Fruit fly (Drosophila melanogaster) whole organism, embryonic: ENCODE data around the gene beat-IIb.
A peak's percentile ranks its signal among the peaks of the same experiment; 100 is the strongest.

ENCODE experiments used
- Adf1 ChIP-seq: fragments of 200-800 bp; sonication (Bioruptor generic); IDR thresholded peaks from 2 replicates; pipeline ENCODE4 v1.3.6; 2022; ENCODE audit warnings: missing biosample characterization, missing genetic modification characterization
- CG10209 ChIP-seq: fragments of 200-800 bp; sonication (Bioruptor generic); optimal IDR thresholded peaks from 3 replicates; lab custom pipeline; 2017; ENCODE audit warnings: missing biosample characterization, mild to moderate bottlenecking, missing genetic modification characterization, missing genetic modification reagents
- CG10959 ChIP-seq: fragments of 200-800 bp; sonication (Bioruptor generic); IDR thresholded peaks from 2 replicates; pipeline ENCODE4 v1.3.6; 2022; ENCODE audit warnings: missing biosample characterization, missing genetic modification characterization
- CG13424 ChIP-seq: fragments of 200-800 bp; sonication (Bioruptor generic); optimal IDR thresholded peaks from 2 replicates; lab custom pipeline; 2019; ENCODE audit warnings: missing biosample characterization, mild to moderate bottlenecking, missing genetic modification characterization, moderate library complexity
- CG15514 ChIP-seq: fragments of 200-800 bp; sonication (Bioruptor generic); optimal IDR thresholded peaks from 3 replicates; lab custom pipeline; 2017; ENCODE audit warnings: missing biosample characterization, missing genetic modification characterization, mild to moderate bottlenecking, moderate library complexity, missing genetic modification reagents
- CG1603 ChIP-seq: fragments of 200-800 bp; sonication (Bioruptor generic); optimal IDR thresholded peaks from 2 replicates; lab custom pipeline; 2019; ENCODE audit warnings: missing biosample characterization, mild to moderate bottlenecking, missing genetic modification characterization, moderate library complexity
- CG17359 ChIP-seq: fragments of 200-800 bp; sonication (Bioruptor generic); optimal IDR thresholded peaks from 3 replicates; lab custom pipeline; 2018; ENCODE audit warnings: missing biosample characterization, mild to moderate bottlenecking, missing genetic modification characterization, moderate library complexity
- CG17829 ChIP-seq: fragments of 200-800 bp; optimal IDR thresholded peaks from 2 replicates; lab custom pipeline; 2019; ENCODE audit warnings: missing biosample characterization, mild to moderate bottlenecking, missing genetic modification characterization, moderate library complexity
- CG18262 ChIP-seq: fragments of 200-800 bp; optimal IDR thresholded peaks from 3 replicates; lab custom pipeline; 2019; ENCODE audit warnings: missing biosample characterization, mild to moderate bottlenecking, missing genetic modification characterization, moderate library complexity
- CG2120 ChIP-seq: fragments of 200-800 bp; sonication (Bioruptor generic); optimal IDR thresholded peaks from 3 replicates; lab custom pipeline; 2016; ENCODE audit warnings: missing biosample characterization, missing genetic modification characterization
- CG30403 ChIP-seq: fragments of 200-800 bp; sonication (Bioruptor generic); optimal IDR thresholded peaks from 3 replicates; lab custom pipeline; 2016; ENCODE audit warnings: missing biosample characterization, missing genetic modification characterization
- CG3163 ChIP-seq: fragments of 200-800 bp; sonication (Bioruptor generic); optimal IDR thresholded peaks from 3 replicates; lab custom pipeline; 2016; ENCODE audit warnings: missing biosample characterization, missing genetic modification characterization
- CG3281 ChIP-seq: fragments of 200-800 bp; sonication (Bioruptor generic); optimal IDR thresholded peaks from 3 replicates; lab custom pipeline; 2017; ENCODE audit warnings: missing biosample characterization, mild to moderate bottlenecking, missing genetic modification characterization
- CG34422 ChIP-seq: fragments of 200-800 bp; sonication (Bioruptor generic); IDR thresholded peaks from 3 replicates; pipeline ENCODE4 v1.3.6; 2022; ENCODE audit warnings: missing biosample characterization, missing genetic modification characterization
- CG5245 ChIP-seq: fragments of 200-800 bp; sonication (Bioruptor generic); optimal IDR thresholded peaks from 3 replicates; lab custom pipeline; 2016; ENCODE audit warnings: missing biosample characterization, missing genetic modification characterization
- CG7839 ChIP-seq: fragments of 200-800 bp; sonication (Bioruptor generic); optimal IDR thresholded peaks from 3 replicates; lab custom pipeline; 2018; ENCODE audit warnings: missing biosample characterization, mild to moderate bottlenecking, missing genetic modification characterization, moderate library complexity
- CG9437 ChIP-seq: fragments of 200-800 bp; sonication (Bioruptor generic); optimal IDR thresholded peaks from 2 replicates; lab custom pipeline; 2018; ENCODE audit warnings: missing biosample characterization, mild to moderate bottlenecking, missing genetic modification characterization
- CoRest ChIP-seq: fragments of 200-800 bp; sonication (Bioruptor generic); optimal IDR thresholded peaks from 3 replicates; lab custom pipeline; 2018; ENCODE audit warnings: missing biosample characterization, mild to moderate bottlenecking, missing genetic modification characterization, moderate library complexity
- D ChIP-seq, 2 experiments: fragments of 200-800 bp in 1 of 2; fragments of >200 bp in 1 of 2; sonication (Bioruptor generic) in 1 of 2; optimal IDR thresholded peaks; 2 replicates in 1 of 2; 3 replicates in 1 of 2; lab custom pipeline; 2017; ENCODE audit warnings: mild to moderate bottlenecking in 1 of 2, missing biosample characterization in 1 of 2, missing genetic modification characterization in 1 of 2, missing genetic modification reagents in 1 of 2
- Ets65A ChIP-seq: fragments of 200-800 bp; sonication (Bioruptor generic); peaks from one replicate; lab custom pipeline; 2016; ENCODE audit warnings: missing biosample characterization, missing genetic modification characterization
- HLH54F ChIP-seq: fragments of 200-800 bp; sonication (Bioruptor generic); optimal IDR thresholded peaks from 3 replicates; lab custom pipeline; 2016; ENCODE audit warnings: missing biosample characterization, missing genetic modification characterization
- Hand ChIP-seq: fragments of 200-800 bp; sonication (Bioruptor generic); optimal IDR thresholded peaks from 2 replicates; lab custom pipeline; 2017; ENCODE audit warnings: mild to moderate bottlenecking, missing biosample characterization, missing genetic modification reagents, missing genetic modification characterization
- Hmx ChIP-seq: fragments of 200-800 bp; sonication (Bioruptor generic); optimal IDR thresholded peaks from 2 replicates; lab custom pipeline; 2016; ENCODE audit warnings: missing biosample characterization, missing genetic modification characterization
- Hr39 ChIP-seq: fragments of >200 bp; optimal IDR thresholded peaks from 2 replicates; lab custom pipeline; 2017
- Hr51 ChIP-seq, 2 experiments: fragments of 200-800 bp; sonication (Bioruptor generic); optimal IDR thresholded peaks; 2 replicates in 1 of 2; 3 replicates in 1 of 2; lab custom pipeline; 2016 to 2018; ENCODE audit warnings: missing biosample characterization in 2 of 2, missing genetic modification characterization in 2 of 2, mild to moderate bottlenecking in 1 of 2, moderate library complexity in 1 of 2
- Med ChIP-seq: fragments of 200-800 bp; sonication (Bioruptor generic); peaks from one replicate; lab custom pipeline; 2016; ENCODE audit warnings: missing biosample characterization, missing genetic modification characterization, mild to moderate bottlenecking, inconsistent platforms, moderate library complexity
- Meics ChIP-seq: fragments of 200-800 bp; sonication (Bioruptor generic); optimal IDR thresholded peaks from 2 replicates; lab custom pipeline; 2017; ENCODE audit warnings: missing biosample characterization, mild to moderate bottlenecking, missing genetic modification characterization
- Mrtf ChIP-seq: fragments of 200-800 bp; sonication (Bioruptor generic); IDR thresholded peaks from 3 replicates; pipeline ENCODE4 v1.3.6; 2022; ENCODE audit warnings: missing biosample characterization, missing genetic modification characterization
- Nf-YC ChIP-seq: fragments of 200-800 bp; optimal IDR thresholded peaks from 3 replicates; lab custom pipeline; 2019; ENCODE audit warnings: missing biosample characterization, mild to moderate bottlenecking, missing genetic modification characterization, moderate library complexity
- PHDP ChIP-seq: fragments of 200-800 bp; sonication (Bioruptor generic); optimal IDR thresholded peaks from 3 replicates; lab custom pipeline; 2018; ENCODE audit warnings: missing biosample characterization, mild to moderate bottlenecking, missing genetic modification characterization, moderate library complexity
- Ptx1 ChIP-seq: fragments of 200-800 bp; sonication (Bioruptor generic); IDR thresholded peaks from 2 replicates; pipeline ENCODE4 v1.3.6; 2022; ENCODE audit warnings: missing biosample characterization, missing genetic modification characterization
- Vsx1 ChIP-seq: fragments of 200-800 bp; sonication (Bioruptor generic); optimal IDR thresholded peaks from 2 replicates; lab custom pipeline; 2017; ENCODE audit warnings: missing biosample characterization, mild to moderate bottlenecking, missing genetic modification characterization, missing genetic modification reagents
- Xbp1 ChIP-seq: fragments of 200-800 bp; sonication (Bioruptor generic); optimal IDR thresholded peaks from 3 replicates; lab custom pipeline; 2016; ENCODE audit warnings: missing biosample characterization, mild to moderate bottlenecking, missing genetic modification characterization
- al ChIP-seq: fragments of 200-800 bp; sonication (Bioruptor generic); IDR thresholded peaks from 2 replicates; pipeline ENCODE4 v1.3.6; 2022; ENCODE audit warnings: missing biosample characterization, missing genetic modification characterization
- amos ChIP-seq: fragments of 200-800 bp; sonication (Bioruptor generic); IDR thresholded peaks from 2 replicates; pipeline ENCODE4 v1.3.6; 2022; ENCODE audit warnings: missing biosample characterization, missing genetic modification characterization; ENCODE audit not compliant: partially characterized antibody
- ato ChIP-seq: fragments of 200-800 bp; sonication (Bioruptor generic); IDR thresholded peaks from 2 replicates; pipeline ENCODE4 v1.3.6; 2022; ENCODE audit warnings: missing biosample characterization, missing genetic modification characterization; ENCODE audit not compliant: partially characterized antibody
- bsh ChIP-seq, 2 experiments: fragments of 200-800 bp; sonication (Bioruptor generic); optimal IDR thresholded peaks; 2 replicates each; lab custom pipeline; 2017 to 2018; ENCODE audit warnings: mild to moderate bottlenecking in 2 of 2, missing biosample characterization in 2 of 2, missing genetic modification characterization in 2 of 2, moderate library complexity in 1 of 2
- cad ChIP-seq: fragments of >200 bp; optimal IDR thresholded peaks from 2 replicates; lab custom pipeline; 2017; ENCODE audit warnings: missing biosample characterization, missing genetic modification characterization
- crc ChIP-seq: fragments of 200-800 bp; sonication (Bioruptor generic); optimal IDR thresholded peaks from 2 replicates; lab custom pipeline; 2016; ENCODE audit warnings: missing biosample characterization, missing genetic modification characterization
- cwo ChIP-seq: fragments of 200-800 bp; sonication (Bioruptor generic); optimal IDR thresholded peaks from 3 replicates; lab custom pipeline; 2017; ENCODE audit warnings: missing biosample characterization, missing genetic modification characterization, mild to moderate bottlenecking, moderate library complexity, missing genetic modification reagents
- dmrt99B ChIP-seq: fragments of 200-800 bp; sonication (Bioruptor generic); optimal IDR thresholded peaks from 2 replicates; lab custom pipeline; 2018; ENCODE audit warnings: missing biosample characterization, mild to moderate bottlenecking, missing genetic modification characterization, moderate library complexity
- ewg ChIP-seq: fragments of 200-800 bp; sonication (Bioruptor generic); optimal IDR thresholded peaks from 3 replicates; lab custom pipeline; 2017; ENCODE audit warnings: mild to moderate bottlenecking, missing biosample characterization, missing genetic modification reagents, missing genetic modification characterization
- ftz-f1 ChIP-seq: fragments of 200-800 bp; sonication (Bioruptor generic); optimal IDR thresholded peaks from 2 replicates; lab custom pipeline; 2016; ENCODE audit warnings: missing biosample characterization, missing genetic modification characterization
- gem ChIP-seq: fragments of 200-800 bp; sonication (Bioruptor generic); optimal IDR thresholded peaks from 2 replicates; lab custom pipeline; 2019; ENCODE audit warnings: missing biosample characterization, mild to moderate bottlenecking, missing genetic modification characterization, moderate library complexity
- grau ChIP-seq: fragments of 200-800 bp; optimal IDR thresholded peaks from 3 replicates; lab custom pipeline; 2019; ENCODE audit warnings: missing biosample characterization, mild to moderate bottlenecking, missing genetic modification characterization, moderate library complexity
- ind ChIP-seq: fragments of 200-800 bp; sonication (Bioruptor generic); optimal IDR thresholded peaks from 3 replicates; lab custom pipeline; 2016; ENCODE audit warnings: missing biosample characterization, missing genetic modification characterization
- lab ChIP-seq: fragments of 200-800 bp; sonication (Bioruptor generic); optimal IDR thresholded peaks from 3 replicates; lab custom pipeline; 2017; ENCODE audit warnings: missing biosample characterization, missing genetic modification characterization, mild to moderate bottlenecking, moderate library complexity, missing genetic modification reagents
- seq ChIP-seq: fragments of 200-800 bp; sonication (Bioruptor generic); IDR thresholded peaks from 2 replicates; pipeline ENCODE4 v1.3.6; 2022; ENCODE audit warnings: missing biosample characterization, missing genetic modification characterization
- stwl ChIP-seq: fragments of 200-800 bp; sonication (Bioruptor generic); optimal IDR thresholded peaks from 3 replicates; lab custom pipeline; 2018; ENCODE audit warnings: missing biosample characterization, mild to moderate bottlenecking, missing genetic modification characterization, moderate library complexity
- trem ChIP-seq: fragments of 200-800 bp; optimal IDR thresholded peaks from 3 replicates; lab custom pipeline; 2019; ENCODE audit warnings: missing biosample characterization, mild to moderate bottlenecking, missing genetic modification characterization, moderate library complexity

beat-IIb gene

dm6 chr3R:17236936-17237335 is 27.9 kb downstream of the beat-IIb start:
- peak; percentile 12 for TF ChIP-seq CG10209 (GFP tag; lab: Kevin White, UChicago)
- no peak for TF ChIP-seq Med (GFP tag; lab: Kevin White, UChicago)
- no peak for TF ChIP-seq HLH54F
- no peak for TF ChIP-seq CG18262 (tag; lab: Kevin White, UChicago)
- TF ChIP-seq Meics (GFP tag; lab: Kevin White, UChicago) = peak; percentile 18
- no peak for TF ChIP-seq trem (tag; lab: Kevin White, UChicago)
- TF ChIP-seq Hmx (GFP tag; lab: Kevin White, UChicago) = no peak
- no peak for TF ChIP-seq CG34422 (GFP tag; lab: Robert Waterston, UW)
- no peak for TF ChIP-seq Hand (GFP tag; lab: Kevin White, UChicago)
- TF ChIP-seq CG2120 (GFP tag; lab: Kevin White, UChicago) = peak; percentile 50
- no peak for TF ChIP-seq CG3163 (GFP tag; lab: Kevin White, UChicago)
- TF ChIP-seq grau (tag; lab: Kevin White, UChicago) = peak; percentile 29
- TF ChIP-seq cad (GFP tag; lab: Kevin White, UChicago) = no peak
- no peak for TF ChIP-seq stwl (tag; lab: Kevin White, UChicago)
- TF ChIP-seq Ets65A (GFP tag; lab: Kevin White, UChicago) = no peak
- TF ChIP-seq Hr39 = no peak
- TF ChIP-seq dmrt99B (tag; lab: Kevin White, UChicago) = peak; percentile 36
- no peak for TF ChIP-seq Vsx1 (GFP tag; lab: Kevin White, UChicago)
- TF ChIP-seq CG7839 = peak; percentile 26
- no peak for TF ChIP-seq bsh (GFP tag; optimal IDR thresholded peaks at IDR 0.05; lab: Kevin White, UChicago)
- no peak for TF ChIP-seq seq (GFP tag; lab: Robert Waterston, UW)
- no peak for TF ChIP-seq PHDP (tag; lab: Kevin White, UChicago)
- no peak for TF ChIP-seq D (optimal IDR thresholded peaks at IDR 0.05; lab: Kevin White, UChicago)
- no peak for TF ChIP-seq D (GFP tag; optimal IDR thresholded peaks at IDR 0.05; lab: Kevin White, UChicago)
- TF ChIP-seq Nf-YC (tag; lab: Kevin White, UChicago) = no peak
- TF ChIP-seq CG3281 (GFP tag; lab: Kevin White, UChicago) = peak; percentile 30
- TF ChIP-seq Ptx1 (GFP tag; lab: Robert Waterston, UW) = 0 out of 2 replicates have a peak, but pooled peaks have one; percentile 5
- TF ChIP-seq CG17359 (tag; lab: Kevin White, UChicago) = peak; percentile 10
- no peak for TF ChIP-seq Mrtf (GFP tag; lab: Robert Waterston, UW)
- TF ChIP-seq CG1603 = no peak
- no peak for TF ChIP-seq Xbp1 (GFP tag; lab: Kevin White, UChicago)
- no peak for TF ChIP-seq ewg
- no peak for TF ChIP-seq CG9437 (GFP tag; lab: Kevin White, UChicago)
- TF ChIP-seq CoRest (tag; lab: Kevin White, UChicago) = peak; percentile 17
- no peak for TF ChIP-seq ftz-f1 (GFP tag; lab: Kevin White, UChicago)
- TF ChIP-seq amos = no peak
- TF ChIP-seq Hr51 (GFP tag; optimal IDR thresholded peaks at IDR 0.05; lab: Kevin White, UChicago) = peak in 1 of 2 experiments; percentile 40
- no peak for TF ChIP-seq CG10959 (GFP tag; lab: Robert Waterston, UW)
- no peak for TF ChIP-seq al
- no peak for TF ChIP-seq Adf1
- no peak for TF ChIP-seq CG5245 (GFP tag; lab: Kevin White, UChicago)
- TF ChIP-seq gem = peak; percentile 40
- TF ChIP-seq CG13424 (tag; lab: Kevin White, UChicago) = peak; percentile 16
- peak; percentile 50 for TF ChIP-seq lab
- TF ChIP-seq ato = no peak
- no peak for TF ChIP-seq ind (GFP tag; lab: Kevin White, UChicago)
- no peak for TF ChIP-seq CG17829 (tag; lab: Kevin White, UChicago)
- TF ChIP-seq crc (GFP tag; lab: Kevin White, UChicago) = no peak
- TF ChIP-seq CG15514 = peak; percentile 2
- TF ChIP-seq cwo (GFP tag; lab: Kevin White, UChicago) = peak; percentile 43
- no peak for TF ChIP-seq CG30403
